Worm (Caenorhabditis elegans) whole organism, L1 larva: ENCODE measurements around the gene F36D3.14.
"Not testable (repeated sequence)": the region's sequence is repeated elsewhere in the genome, so short reads cannot be mapped to it uniquely, and the experiment has no call there.

Source experiments
- aha-1 ChIP-seq: fragments of 150-350 bp; optimal IDR thresholded peaks from 2 replicates; lab custom pipeline; 2014; ENCODE audit warnings: missing biosample characterization, missing genetic modification characterization
- elt-3 ChIP-seq, 6 experiments: fragments of 150-350 bp in 1 of 6; sonication (generic microtip); optimal IDR thresholded peaks; 2 replicates each; lab custom pipeline; 2017 to 2018; ENCODE audit warnings: missing biosample characterization in 6 of 6, missing genetic modification characterization in 6 of 6, inconsistent platforms in 1 of 6
- ets-5 ChIP-seq: fragments of 200-800 bp; sonication (Bioruptor generic); IDR thresholded peaks from 2 replicates; pipeline ENCODE4 v1.3.6; 2022; ENCODE audit warnings: missing genetic modification characterization, missing compliant biosample characterization
- fkh-10 ChIP-seq: sonication (generic microtip); optimal IDR thresholded peaks from 2 replicates; lab custom pipeline; 2017; ENCODE audit warnings: missing biosample characterization, missing genetic modification reagents, missing genetic modification characterization
- fos-1 ChIP-seq: fragments of 150-350 bp; optimal IDR thresholded peaks from 2 replicates; lab custom pipeline; 2014; ENCODE audit warnings: missing biosample characterization, missing genetic modification characterization
- jun-1 ChIP-seq: fragments of 150-350 bp; optimal IDR thresholded peaks from 2 replicates; lab custom pipeline; 2014; ENCODE audit warnings: missing biosample characterization, missing genetic modification reagents, missing genetic modification characterization
- lin-35 ChIP-seq, 2 experiments: fragments of 150-350 bp; optimal IDR thresholded peaks; 2 replicates each; lab custom pipeline; 2014; ENCODE audit warnings: missing biosample characterization in 2 of 2, missing genetic modification characterization in 2 of 2, missing genetic modification reagents in 2 of 2
- mdl-1 ChIP-seq, 2 experiments: fragments of 150-350 bp; optimal IDR thresholded peaks; 2 replicates each; lab custom pipeline; 2014 to 2017; ENCODE audit warnings: missing biosample characterization in 2 of 2, missing genetic modification characterization in 2 of 2, inconsistent platforms in 1 of 2
- mep-1 ChIP-seq: fragments of 150-350 bp; optimal IDR thresholded peaks from 2 replicates; lab custom pipeline; 2014; ENCODE audit warnings: missing biosample characterization, missing genetic modification characterization
- nhr-85 ChIP-seq: sonication (generic microtip); peaks from one replicate; lab custom pipeline; 2016; ENCODE audit warnings: missing genetic modification characterization, inconsistent platforms, missing compliant biosample characterization
- unc-86 ChIP-seq: sonication (generic microtip); optimal IDR thresholded peaks from 2 replicates; lab custom pipeline; 2016; ENCODE audit warnings: missing genetic modification characterization, missing compliant biosample characterization

- not testable (repeated sequence) for TF ChIP-seq nhr-85; lin-35 (GFP tag; optimal IDR thresholded peaks at IDR 0.05; lab: Kevin White, UChicago); jun-1 (tag; lab: Kevin White, UChicago); mdl-1 (tag; optimal IDR thresholded peaks at IDR 0.05; lab: Kevin White, UChicago); mep-1; fos-1 (tag; lab: Kevin White, UChicago); elt-3 (tag; optimal IDR thresholded peaks at IDR 0.05; lab: Kevin White, UChicago); unc-86 (tag; lab: Kevin White, UChicago); ets-5 (GFP tag; lab: Robert Waterston, UW); fkh-10 (GFP tag; lab: Kevin White, UChicago); aha-1 (tag; lab: Kevin White, UChicago)
Observed at ce11 chrV:16515140-16515539, 12.1 kb upstream of the F36D3.14 start, which contains the start of gene F36D3.5.
